Worm (Caenorhabditis elegans) whole organism, late embryonic: Measurements from ENCODE around the gene oac-42.

ENCODE experiments used
- F13H6.1 ChIP-seq: sonication (generic microtip); optimal IDR thresholded peaks from 2 replicates; lab custom pipeline; 2016; ENCODE audit warnings: missing genetic modification characterization, missing compliant biosample characterization
- ceh-24 ChIP-seq: sonication (generic microtip); optimal IDR thresholded peaks from 2 replicates; lab custom pipeline; 2016; ENCODE audit warnings: mild to moderate bottlenecking, missing genetic modification characterization, missing compliant biosample characterization
- elt-4 ChIP-seq: sonication (generic microtip); optimal IDR thresholded peaks from 2 replicates; lab custom pipeline; 2016; ENCODE audit warnings: missing genetic modification characterization, missing compliant biosample characterization
- madf-2 ChIP-seq: sonication (generic microtip); optimal IDR thresholded peaks from 2 replicates; lab custom pipeline; 2017; ENCODE audit warnings: missing genetic modification characterization, missing compliant biosample characterization
- sdc-2 ChIP-seq: sonication (generic microtip); optimal IDR thresholded peaks from 2 replicates; lab custom pipeline; 2016; ENCODE audit warnings: missing genotype, missing genetic modification characterization, missing compliant biosample characterization
- tbx-2 ChIP-seq: sonication (generic microtip); optimal IDR thresholded peaks from 2 replicates; lab custom pipeline; 2016; ENCODE audit warnings: missing genetic modification characterization, missing compliant biosample characterization

DNA sequence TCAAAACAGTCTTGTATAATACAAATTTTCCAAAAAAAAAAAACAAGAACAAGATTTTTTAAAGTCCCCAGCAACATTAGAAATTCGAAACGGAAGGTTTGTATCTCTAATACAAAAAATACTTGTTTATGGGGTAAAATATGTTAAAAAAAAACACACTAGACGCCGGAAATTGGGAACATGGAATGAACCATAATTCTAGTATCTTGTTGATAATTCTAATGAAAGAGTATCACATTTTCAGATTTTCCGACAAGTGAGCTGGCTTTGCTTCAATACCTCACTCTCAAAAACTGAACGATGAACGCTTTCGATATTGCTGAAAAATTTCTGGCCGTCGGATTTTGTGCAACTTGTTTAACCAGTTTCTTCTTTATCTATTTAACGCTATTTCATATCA is 13.1 kb upstream of the oac-42 start, which contains the start of gene str-60:
- TF ChIP-seq F13H6.1 (tag; lab: Kevin White, UChicago) (no peak), tbx-2 (tag; lab: Kevin White, UChicago) (no peak), madf-2 (tag; lab: Kevin White, UChicago) (no peak), sdc-2 (tag; lab: Kevin White, UChicago) (no peak), ceh-24 (tag; lab: Kevin White, UChicago) (no peak), elt-4 (tag; lab: Kevin White, UChicago) (no peak)
